Worm (Caenorhabditis elegans): Measurements from ENCODE around the gene ceh-23.

Gene ceh-23

DNA sequence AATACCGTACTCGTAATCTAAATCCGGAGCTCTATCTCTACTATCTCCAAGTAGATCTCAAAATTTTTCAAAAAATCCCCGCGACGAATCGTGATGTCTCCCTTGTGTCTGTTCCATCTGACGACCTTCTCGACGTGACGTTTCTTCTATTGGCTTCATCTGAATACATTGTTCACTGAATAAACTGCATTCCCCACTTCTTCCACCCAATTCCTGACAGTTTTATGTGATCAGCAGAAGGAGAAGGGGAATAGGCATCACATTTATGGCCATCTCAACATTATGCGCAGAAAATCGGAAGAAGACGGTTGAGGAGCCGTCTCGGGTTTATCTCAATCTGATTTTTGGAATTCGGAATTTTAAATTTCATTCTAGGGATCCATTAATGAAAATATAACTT, 20.4 kb upstream of the ceh-23 start:
- TF ChIP-seq him-1 (tag; optimal IDR thresholded peaks at IDR 0.05) (no peak), dao-5 (tag; optimal IDR thresholded peaks at IDR 0.05) (no peak), W03F9.2 (tag; optimal IDR thresholded peaks at IDR 0.05) (no peak)

DNA sequence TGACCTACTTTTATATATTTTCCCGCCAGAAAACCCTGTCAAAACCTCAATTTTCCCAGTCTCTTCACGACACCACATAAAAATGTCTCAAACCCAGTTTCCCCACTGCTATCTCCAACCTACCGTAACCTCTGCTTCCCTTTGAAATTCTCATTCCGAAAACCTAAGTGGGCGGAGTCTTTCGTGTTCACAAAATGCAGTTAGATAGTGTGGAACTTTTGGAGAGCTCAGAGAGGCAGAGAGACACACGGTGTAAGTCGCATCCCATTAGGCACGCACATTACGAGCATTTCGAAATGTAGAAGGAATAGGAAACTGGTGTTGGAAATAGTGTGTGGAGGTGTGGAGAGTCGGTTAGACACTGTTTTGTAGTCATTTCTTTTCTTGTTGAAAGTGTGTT, 19.5 kb upstream of the ceh-23 start:
- TF ChIP-seq W03F9.2 (tag; optimal IDR thresholded peaks at IDR 0.05) (no peak), him-1 (tag; optimal IDR thresholded peaks at IDR 0.05) (no peak), dao-5 (tag; optimal IDR thresholded peaks at IDR 0.05) (no peak)

DNA sequence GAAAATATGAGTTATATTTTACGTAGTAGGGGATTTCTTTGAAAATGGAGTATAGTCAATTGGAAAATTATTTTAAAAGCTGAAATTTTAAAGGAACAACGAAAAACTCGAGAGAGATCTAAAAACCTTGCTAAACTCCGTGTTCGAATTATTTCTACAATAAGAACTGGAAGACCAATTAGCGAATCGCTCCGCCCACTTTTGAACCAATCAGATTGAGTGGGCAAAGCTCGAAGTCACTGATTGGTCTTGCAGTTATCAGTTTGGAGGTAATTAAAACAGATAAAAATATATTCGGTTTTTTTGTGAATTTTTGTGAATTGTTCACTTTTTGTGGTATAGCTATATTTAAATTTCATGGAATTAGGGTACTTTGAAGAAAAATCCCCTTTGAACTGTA, 16.1 kb upstream of the ceh-23 start:
- TF ChIP-seq W03F9.2 (tag; optimal IDR thresholded peaks at IDR 0.05), result no peak
- no peak for TF ChIP-seq him-1 (tag; optimal IDR thresholded peaks at IDR 0.05)
- TF ChIP-seq dao-5 (tag; optimal IDR thresholded peaks at IDR 0.05), result no peak

DNA sequence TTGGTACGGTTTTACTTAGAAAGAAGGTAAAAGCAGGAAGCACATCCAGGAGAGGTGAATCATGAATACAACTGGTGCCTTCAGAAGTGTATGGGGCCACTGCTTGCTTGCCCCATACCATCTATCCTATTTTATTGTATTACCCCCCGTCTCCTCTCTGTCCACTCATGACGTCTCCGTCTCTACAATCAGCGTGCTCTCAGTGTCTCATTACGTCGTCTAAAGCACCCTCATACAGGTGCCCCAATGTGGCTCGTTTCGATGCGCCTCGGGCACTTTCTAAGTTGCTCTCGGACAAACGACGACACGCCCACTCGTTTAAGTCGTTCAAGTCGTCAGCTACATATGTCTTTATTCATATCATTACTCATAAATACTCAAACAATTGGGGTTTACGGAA, 15.4 kb upstream of the ceh-23 start:
- TF ChIP-seq dao-5 (tag; optimal IDR thresholded peaks at IDR 0.05), result no peak
- no peak for TF ChIP-seq him-1 (tag; optimal IDR thresholded peaks at IDR 0.05)
- TF ChIP-seq W03F9.2 (tag; optimal IDR thresholded peaks at IDR 0.05), result no peak

DNA sequence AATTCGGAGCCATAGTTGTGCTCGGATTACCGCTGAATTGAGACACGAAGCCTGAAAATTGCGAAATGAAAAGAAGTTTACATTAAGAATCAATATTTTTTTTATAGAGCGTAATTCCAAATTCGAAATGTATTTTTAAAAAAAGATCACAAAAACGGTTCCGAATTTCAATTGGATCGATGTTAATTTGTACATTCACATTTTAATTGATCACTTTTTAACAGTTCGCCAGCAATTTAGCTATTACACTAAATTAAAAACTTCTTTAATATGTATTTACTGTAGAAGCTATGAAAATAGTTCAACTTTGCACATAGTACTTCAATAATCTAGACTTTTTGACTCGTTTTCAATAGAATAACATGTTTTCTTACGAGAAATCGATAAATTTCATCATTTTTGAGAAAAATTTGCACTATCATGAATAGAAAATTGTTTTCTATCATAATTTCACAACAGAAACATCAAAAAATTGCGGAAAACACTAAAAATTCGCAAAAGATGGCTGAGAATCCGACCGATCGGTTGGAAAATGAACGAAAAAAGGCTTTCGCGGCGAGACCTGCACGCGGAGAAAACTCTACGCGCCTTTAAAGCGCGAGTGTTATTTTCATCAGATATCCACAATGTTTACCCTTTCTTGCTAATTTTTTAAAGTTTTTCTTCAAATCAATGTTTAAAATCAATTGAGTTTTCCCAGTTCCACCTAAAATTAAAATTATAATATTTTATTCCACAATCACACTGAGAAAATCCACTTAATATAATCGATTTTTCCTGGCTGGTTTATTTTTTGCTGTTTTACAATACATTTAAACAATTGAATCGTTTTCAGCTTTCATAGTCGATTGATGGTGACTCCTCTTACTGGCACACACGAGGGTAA, 10.6 kb upstream of the ceh-23 start, which contains the start of the genes egl-45 and kcmf-1:
Gene egl-45 (minus strand): TSS at position 51 of the 886 bp plus-strand sequence.
Gene kcmf-1 (plus strand): TSS at position 836 of the 886 bp plus-strand sequence.
- TF ChIP-seq W03F9.2 (tag; optimal IDR thresholded peaks at IDR 0.05) (peak; percentile 50), dao-5 (tag; optimal IDR thresholded peaks at IDR 0.05) (no peak), him-1 (tag; optimal IDR thresholded peaks at IDR 0.05) (no peak)

DNA sequence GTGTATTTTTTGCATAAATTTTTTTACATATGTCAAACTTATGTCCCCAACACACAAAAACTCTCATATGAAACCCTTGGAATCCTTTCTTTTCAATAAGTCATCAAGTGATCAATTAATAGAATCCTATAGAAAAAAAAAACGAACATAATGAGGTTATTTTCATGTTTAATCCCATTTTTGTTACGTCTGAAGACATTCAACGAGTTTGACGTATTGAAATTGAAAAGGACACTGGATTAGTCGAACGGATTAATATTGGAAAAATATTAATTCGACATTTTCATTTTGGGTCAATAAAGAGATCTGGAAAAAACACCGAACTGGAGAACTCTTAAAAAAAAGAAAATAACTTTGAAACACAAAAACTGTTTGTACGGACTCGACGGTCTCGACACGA, 6.9 kb upstream of the ceh-23 start:
- no peak for TF ChIP-seq him-1 (tag; optimal IDR thresholded peaks at IDR 0.05)
- TF ChIP-seq dao-5 (tag; optimal IDR thresholded peaks at IDR 0.05), result no peak
- TF ChIP-seq W03F9.2 (tag; optimal IDR thresholded peaks at IDR 0.05), result no peak

DNA sequence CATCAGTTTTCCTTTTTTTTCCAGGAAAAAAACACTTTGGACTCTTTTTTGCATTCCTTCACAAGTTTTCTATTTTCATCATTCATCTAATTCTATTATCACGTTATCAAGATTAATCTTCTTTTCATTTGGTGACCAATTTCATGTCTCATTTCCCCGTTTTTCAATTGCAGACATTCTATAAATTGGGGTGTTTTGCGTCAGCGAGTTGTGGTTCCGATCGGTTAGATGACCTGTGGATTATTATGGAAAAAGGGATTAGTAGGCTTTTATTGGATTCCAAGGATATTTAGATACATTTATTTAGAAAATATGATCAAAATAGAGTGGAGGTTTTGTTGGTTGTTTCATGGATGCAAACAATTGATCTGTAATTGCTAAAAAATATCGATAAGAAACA, 4.5 kb upstream of the ceh-23 start:
- TF ChIP-seq him-1 (tag; optimal IDR thresholded peaks at IDR 0.05) (no peak), W03F9.2 (tag; optimal IDR thresholded peaks at IDR 0.05) (no peak), dao-5 (tag; optimal IDR thresholded peaks at IDR 0.05) (no peak)

DNA sequence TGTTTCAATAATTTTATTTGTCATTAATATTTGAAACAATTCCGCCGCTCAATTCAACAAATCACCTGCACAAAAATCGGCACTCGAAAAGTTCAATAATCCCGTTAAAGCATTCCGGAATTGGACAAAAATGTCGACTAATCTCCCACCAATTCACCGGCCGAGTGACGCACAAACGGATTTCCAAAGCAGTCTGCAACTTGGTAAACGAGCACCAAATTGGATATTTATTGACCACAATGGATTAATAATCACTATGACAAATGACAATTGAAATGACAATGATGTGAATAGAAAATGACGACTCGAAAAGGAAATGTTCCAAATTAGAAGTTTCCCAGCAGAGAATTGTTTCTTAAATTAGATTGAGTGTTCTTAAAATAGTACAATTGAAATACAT, 3.7 kb upstream of the ceh-23 start:
- TF ChIP-seq dao-5 (tag; optimal IDR thresholded peaks at IDR 0.05) (no peak), W03F9.2 (tag; optimal IDR thresholded peaks at IDR 0.05) (no peak), him-1 (tag; optimal IDR thresholded peaks at IDR 0.05) (no peak)

DNA sequence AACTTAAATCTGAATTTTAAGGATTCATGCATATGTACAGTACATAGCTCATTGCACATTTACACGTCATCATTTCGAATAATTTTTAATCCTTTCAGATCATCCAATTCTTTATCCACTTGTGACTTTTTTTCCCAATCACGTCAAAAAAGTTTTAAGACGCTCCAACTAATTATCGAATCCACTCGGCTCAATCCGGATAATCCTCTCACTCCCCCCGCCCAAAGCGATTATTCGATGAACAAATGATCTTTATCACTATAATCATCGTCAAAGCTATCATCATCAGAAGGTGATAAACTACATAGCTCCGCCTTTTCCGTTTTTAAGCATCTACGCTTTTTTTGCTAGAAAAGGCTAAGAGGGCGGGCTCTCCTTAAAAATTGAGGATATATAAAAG, 1.8 kb upstream of the ceh-23 start:
- TF ChIP-seq dao-5 (tag; optimal IDR thresholded peaks at IDR 0.05) (no peak), W03F9.2 (tag; optimal IDR thresholded peaks at IDR 0.05) (no peak), him-1 (tag; optimal IDR thresholded peaks at IDR 0.05) (no peak)

DNA sequence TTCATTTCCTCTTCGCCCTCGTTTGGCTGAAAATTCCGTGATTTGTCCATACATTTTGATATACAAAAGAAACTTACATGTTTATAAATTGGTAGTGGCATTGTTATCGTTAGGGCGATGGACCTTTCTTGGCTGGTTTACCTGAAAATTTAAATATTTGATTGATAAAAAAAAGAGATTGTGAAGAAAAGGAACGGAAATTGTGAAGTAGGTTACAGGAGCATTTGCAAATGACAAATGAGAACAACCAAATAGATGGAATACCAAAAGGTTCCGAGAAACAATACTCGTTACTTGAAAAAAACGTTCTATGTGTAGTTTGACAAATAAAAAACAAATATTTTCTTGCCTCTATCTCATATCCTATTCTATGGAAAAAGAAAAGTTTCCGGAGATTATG, 4.1 kb downstream of the ceh-23 start, which contains the start of gene ZK652.8:
Gene ZK652.8 (minus strand): TSS at position 101 of the 400 bp plus-strand sequence.
- TF ChIP-seq W03F9.2 (tag; optimal IDR thresholded peaks at IDR 0.05) (no peak), him-1 (tag; optimal IDR thresholded peaks at IDR 0.05) (no peak), dao-5 (tag; optimal IDR thresholded peaks at IDR 0.05) (no peak)

DNA sequence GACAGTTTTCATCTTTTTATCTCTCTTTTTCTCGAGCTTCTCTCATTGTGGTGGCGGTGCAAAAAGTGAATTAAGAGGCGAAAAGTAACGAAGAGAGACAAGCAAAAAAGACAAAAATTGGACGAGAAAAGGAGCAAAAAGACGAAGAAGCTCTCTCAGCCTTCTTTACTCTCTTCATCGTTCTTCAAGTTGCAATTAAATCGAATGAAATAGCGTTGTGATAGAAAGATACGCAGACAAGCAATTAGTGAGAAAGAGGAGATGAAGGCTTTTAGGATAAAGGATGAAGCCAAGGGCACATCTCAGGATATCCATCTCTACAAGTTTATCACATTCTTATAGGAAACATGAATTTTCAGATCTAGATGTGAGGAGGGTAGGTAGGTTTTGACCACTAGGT, 8.8 kb downstream of the ceh-23 start:
- TF ChIP-seq W03F9.2 (tag; optimal IDR thresholded peaks at IDR 0.05) (no peak), him-1 (tag; optimal IDR thresholded peaks at IDR 0.05) (no peak), dao-5 (tag; optimal IDR thresholded peaks at IDR 0.05) (no peak)

DNA sequence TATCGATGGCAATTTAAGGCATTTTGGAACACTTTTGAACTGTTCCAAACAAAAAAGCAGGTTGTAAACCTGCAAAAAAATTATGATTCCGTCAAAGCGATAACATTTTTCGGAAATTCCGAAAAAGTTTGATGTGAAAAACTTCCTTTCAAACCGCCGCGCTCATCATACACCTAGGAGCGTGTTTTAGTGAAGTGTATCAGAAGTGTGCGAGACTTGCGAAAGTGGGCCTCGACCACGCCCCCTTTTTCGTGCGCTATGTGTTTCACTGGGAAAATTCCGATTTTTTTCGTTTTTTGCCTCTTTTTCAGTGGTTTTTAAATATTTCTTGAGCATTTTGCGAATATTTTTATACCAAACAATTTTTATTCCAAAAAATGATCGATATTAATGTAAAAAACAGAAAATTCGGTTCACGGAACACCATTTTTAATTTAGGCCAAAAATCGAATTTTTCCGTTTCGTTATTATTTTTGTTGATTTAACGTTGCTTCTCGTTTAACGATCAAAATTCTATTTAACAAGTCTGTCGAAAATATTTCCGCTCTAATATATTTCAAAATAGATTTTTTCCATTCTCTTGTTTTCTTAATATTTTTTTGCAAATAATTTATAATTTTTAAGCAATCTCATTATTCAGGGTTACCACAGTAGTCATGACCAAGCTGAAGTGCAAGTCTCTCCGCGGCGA, 15.2 kb downstream of the ceh-23 start, which contains the start of gene rpl-35:
Gene rpl-35 (plus strand): TSS at position 641 of the 691 bp plus-strand sequence.
- peak; percentile 79 for TF ChIP-seq dao-5 (tag; optimal IDR thresholded peaks at IDR 0.05)
- TF ChIP-seq W03F9.2 (tag; optimal IDR thresholded peaks at IDR 0.05), result peak; percentile 99
- TF ChIP-seq him-1 (tag; optimal IDR thresholded peaks at IDR 0.05), result peak; percentile 99

DNA sequence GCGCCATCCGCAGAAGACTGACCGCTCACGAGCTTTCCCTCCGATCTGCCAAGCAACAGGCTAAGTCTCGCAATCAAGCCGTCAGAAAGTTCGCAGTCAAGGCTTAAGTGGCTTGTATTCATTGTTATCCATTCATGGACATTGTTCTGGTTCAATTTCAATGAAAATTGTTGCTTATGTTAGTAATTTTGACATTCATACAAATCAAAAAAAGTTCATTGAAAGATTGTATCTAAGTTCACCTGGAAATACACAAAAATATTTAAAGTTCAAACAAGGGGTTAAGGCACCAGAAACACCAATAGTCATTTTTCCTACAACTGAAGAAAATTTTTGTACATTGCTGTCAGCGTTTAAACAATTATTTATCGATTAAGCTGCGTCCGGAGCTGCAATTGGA, 16.1 kb downstream of the ceh-23 start:
- TF ChIP-seq him-1 (tag; optimal IDR thresholded peaks at IDR 0.05) (no peak), dao-5 (tag; optimal IDR thresholded peaks at IDR 0.05) (no peak), W03F9.2 (tag; optimal IDR thresholded peaks at IDR 0.05) (no peak)

DNA sequence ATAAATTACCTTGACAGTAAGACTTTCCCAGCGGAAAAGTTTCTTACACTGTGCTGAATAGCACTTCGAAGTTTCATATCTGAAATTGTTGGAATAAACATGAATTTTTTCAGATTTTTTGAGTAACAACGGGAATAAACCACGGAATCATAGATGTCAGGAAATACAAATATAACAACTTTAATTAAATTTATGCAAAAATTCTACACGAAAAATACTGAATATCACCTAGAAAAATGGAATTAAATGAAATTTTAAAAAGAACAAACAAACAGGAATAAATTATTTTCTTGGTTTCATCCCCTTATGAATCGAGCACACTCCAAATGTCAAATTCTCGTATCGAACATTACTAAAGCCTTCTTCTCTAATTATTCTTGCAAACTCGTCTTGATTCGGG, 17.8 kb downstream of the ceh-23 start, which contains the start of gene tag-307:
Gene tag-307 (minus strand): TSS at position 101 of the 400 bp plus-strand sequence.
- TF ChIP-seq dao-5 (tag; optimal IDR thresholded peaks at IDR 0.05) (no peak), W03F9.2 (tag; optimal IDR thresholded peaks at IDR 0.05) (no peak), him-1 (tag; optimal IDR thresholded peaks at IDR 0.05) (no peak)
